Worm (Caenorhabditis elegans) whole organism, midembryonic: ENCODE results near the gene wht-7.

ENCODE experiments used
- T22C8.4 ChIP-seq: fragments of 200-800 bp; sonication (Bioruptor generic); IDR thresholded peaks from 2 replicates; pipeline ENCODE4 v1.3.6; 2022; ENCODE audit warnings: missing genetic modification characterization, missing compliant biosample characterization
- klf-2 ChIP-seq: fragments of 200-800 bp; sonication (Bioruptor generic); conservative IDR thresholded peaks from 2 replicates; pipeline ENCODE4 v1.3.6; 2022; ENCODE audit warnings: missing genetic modification reagents, missing genetic modification characterization, missing compliant biosample characterization
- med-1 ChIP-seq: sonication (generic microtip); optimal IDR thresholded peaks from 2 replicates; lab custom pipeline; 2017; ENCODE audit warnings: missing genetic modification characterization, mild to moderate bottlenecking, missing compliant biosample characterization, antibody characterized with exemption, missing genetic modification reagents; ENCODE audit not compliant: insufficient read depth
- ref-1 ChIP-seq: fragments of 200-800 bp; sonication (Bioruptor generic); conservative IDR thresholded peaks from 2 replicates; pipeline ENCODE4 v1.3.6; 2022; ENCODE audit warnings: missing genetic modification reagents, missing genetic modification characterization, missing compliant biosample characterization
- tab-1 ChIP-seq: fragments of 200-800 bp; sonication (Bioruptor generic); IDR thresholded peaks from 2 replicates; pipeline ENCODE4 v1.3.6; 2022; ENCODE audit warnings: missing genetic modification characterization, missing compliant biosample characterization
- ztf-23 ChIP-seq: fragments of 200-800 bp; sonication (Bioruptor generic); IDR thresholded peaks from 2 replicates; pipeline ENCODE4 v1.3.6; 2022; ENCODE audit warnings: missing genetic modification reagents, missing genetic modification characterization, missing compliant biosample characterization
- ztf-29 ChIP-seq: fragments of 200-800 bp; sonication (Bioruptor generic); IDR thresholded peaks from 2 replicates; pipeline ENCODE4 v1.3.6; 2022; ENCODE audit warnings: missing genetic modification reagents, missing genetic modification characterization, missing compliant biosample characterization

DNA sequence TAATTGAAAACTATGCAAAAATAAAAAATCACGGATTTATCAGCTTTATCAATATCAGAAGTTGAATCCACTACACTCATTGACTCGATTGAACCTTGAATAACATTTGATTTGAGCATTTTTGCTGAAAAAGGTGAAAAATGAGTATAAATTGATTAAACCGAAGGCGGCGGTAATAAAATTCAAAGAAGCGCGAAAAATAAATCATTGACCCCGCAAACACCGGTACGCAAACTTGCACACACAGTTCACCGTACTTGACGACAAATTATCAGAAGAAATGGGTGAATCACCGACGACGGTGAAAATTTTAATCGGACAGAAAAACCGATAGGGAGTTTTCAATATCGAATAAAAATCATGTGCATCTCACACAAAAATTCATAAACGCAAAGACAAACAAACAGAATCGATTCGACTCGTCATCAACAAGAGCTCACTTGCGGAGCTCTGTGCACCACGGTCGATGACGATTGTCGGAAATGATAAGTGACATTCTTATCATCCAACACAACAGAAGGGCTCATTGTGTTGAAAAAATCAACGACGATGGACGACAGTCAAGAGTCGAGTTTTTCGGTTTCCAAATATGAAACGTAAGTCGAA is at the start of gene wht-7, which contains the start of gene Y42G9A.1:
- no peak for TF ChIP-seq med-1 (GFP tag; lab: Kevin White, UChicago)
- no peak for TF ChIP-seq klf-2
- no peak for TF ChIP-seq T22C8.4 (GFP tag; lab: Robert Waterston, UW)
- TF ChIP-seq ztf-29 (GFP tag; lab: Robert Waterston, UW) = no peak
- no peak for TF ChIP-seq ref-1 (GFP tag; lab: Robert Waterston, UW)
- no peak for TF ChIP-seq ztf-23 (GFP tag; lab: Robert Waterston, UW)
- no peak for TF ChIP-seq tab-1 (GFP tag; lab: Robert Waterston, UW)
